Fruit fly (Drosophila melanogaster) whole organism, wandering third instar larva: ENCODE measurements around the gene Kul.

Source experiments
- Abd-B ChIP-seq: fragments of >200 bp; optimal IDR thresholded peaks from 2 replicates; lab custom pipeline; 2017; ENCODE audit warnings: missing biosample characterization, missing genetic modification characterization
- Dfd ChIP-seq: fragments of >200 bp; optimal IDR thresholded peaks from 2 replicates; lab custom pipeline; 2017; ENCODE audit warnings: missing biosample characterization, missing genetic modification characterization
- Myc ChIP-seq: fragments of >200 bp; optimal IDR thresholded peaks from 2 replicates; lab custom pipeline; 2017
- OdsH ChIP-seq: fragments of 200-800 bp; sonication (Bioruptor generic); optimal IDR thresholded peaks from 2 replicates; lab custom pipeline; 2016; ENCODE audit warnings: missing biosample characterization, mild to moderate bottlenecking, missing genetic modification characterization
- Rel ChIP-seq, 2 experiments: fragments of 200-800 bp; sonication (Bioruptor generic) in 1 of 2; optimal IDR thresholded peaks; 2 replicates in 1 of 2; 3 replicates in 1 of 2; lab custom pipeline; 2016 to 2019; ENCODE audit warnings: mild to moderate bottlenecking in 2 of 2, missing biosample characterization in 2 of 2, missing genetic modification characterization in 2 of 2, moderate library complexity in 1 of 2
- Sp1 ChIP-seq: fragments of 200-800 bp; sonication (Bioruptor generic); optimal IDR thresholded peaks from 3 replicates; lab custom pipeline; 2019; ENCODE audit warnings: missing biosample characterization, mild to moderate bottlenecking, missing genetic modification characterization, moderate library complexity
- brk ChIP-seq: fragments of 200-800 bp; sonication (Bioruptor generic); optimal IDR thresholded peaks from 2 replicates; lab custom pipeline; 2016; ENCODE audit warnings: missing biosample characterization, mild to moderate bottlenecking, missing genetic modification characterization
- dmrt93B ChIP-seq: fragments of 200-800 bp; sonication (Bioruptor generic); optimal IDR thresholded peaks from 2 replicates; lab custom pipeline; 2018; ENCODE audit warnings: missing biosample characterization, mild to moderate bottlenecking, missing genetic modification characterization
- dsf ChIP-seq: sonication (Bioruptor generic); optimal IDR thresholded peaks from 2 replicates; lab custom pipeline; 2016; ENCODE audit warnings: missing biosample characterization, missing genetic modification characterization, borderline replicate concordance
- ey ChIP-seq: fragments of 200-800 bp; sonication (Bioruptor generic); optimal IDR thresholded peaks from 2 replicates; lab custom pipeline; 2016; ENCODE audit warnings: missing biosample characterization, missing genetic modification characterization
- h ChIP-seq: fragments of 200-800 bp; sonication (Bioruptor generic); optimal IDR thresholded peaks from 3 replicates; lab custom pipeline; 2016; ENCODE audit warnings: missing biosample characterization, mild to moderate bottlenecking, missing genetic modification characterization
- pan ChIP-seq: fragments of >200 bp; optimal IDR thresholded peaks from 2 replicates; lab custom pipeline; 2017
- psq ChIP-seq: fragments of 200-800 bp; sonication (Bioruptor generic); optimal IDR thresholded peaks from 3 replicates; lab custom pipeline; 2017; ENCODE audit warnings: missing biosample characterization, mild to moderate bottlenecking, missing genetic modification characterization, moderate library complexity
- tai ChIP-seq: sonication (Bioruptor generic); optimal IDR thresholded peaks from 2 replicates; lab custom pipeline; 2016; ENCODE audit warnings: missing biosample characterization, missing genetic modification characterization

DNA sequence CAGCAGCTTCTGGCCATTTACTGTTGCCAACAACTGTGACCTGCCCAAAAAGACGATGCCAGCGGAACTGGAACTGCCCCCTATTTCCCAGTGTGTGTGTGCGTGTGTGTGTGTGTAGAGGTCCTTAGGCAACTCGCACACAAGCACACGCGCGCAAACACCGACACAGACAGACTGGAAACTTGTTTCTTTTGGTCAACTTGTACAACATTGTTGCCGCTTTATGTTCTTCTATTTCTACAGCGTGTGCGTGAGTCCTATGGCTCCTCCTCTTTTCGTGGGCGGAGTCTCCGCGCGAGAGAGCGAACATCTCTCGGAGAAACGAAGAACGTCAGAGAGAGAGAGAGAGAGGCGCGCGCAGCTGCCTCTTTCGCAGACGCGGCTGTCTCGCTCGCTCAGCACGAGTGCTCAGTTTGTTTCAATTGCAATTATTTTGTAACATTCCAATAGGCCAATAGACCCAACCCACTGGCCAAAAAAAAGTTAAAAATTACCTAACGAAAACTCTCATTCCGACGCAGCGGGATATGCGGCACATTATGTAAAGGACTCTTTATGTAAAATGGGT is 34.6 kb upstream of the Kul start:
- TF ChIP-seq Sp1 (GFP tag; lab: Kevin White, UChicago): no peak
- TF ChIP-seq pan: no peak
- no peak for TF ChIP-seq h (GFP tag; lab: Kevin White, UChicago)
- no peak for TF ChIP-seq Dfd (GFP tag; lab: Kevin White, UChicago)
- no peak for TF ChIP-seq ey (GFP tag; lab: Kevin White, UChicago)
- no peak for TF ChIP-seq dsf (GFP tag; lab: Kevin White, UChicago)
- no peak for TF ChIP-seq Rel (GFP tag; optimal IDR thresholded peaks at IDR 0.05; lab: Kevin White, UChicago)
- no peak for TF ChIP-seq Rel (tag; optimal IDR thresholded peaks at IDR 0.05; lab: Kevin White, UChicago)
- TF ChIP-seq Myc (lab: Kevin White, UChicago): no peak
- no peak for TF ChIP-seq OdsH (GFP tag; lab: Kevin White, UChicago)
- TF ChIP-seq brk (GFP tag; lab: Kevin White, UChicago): no peak
- no peak for TF ChIP-seq psq
- TF ChIP-seq dmrt93B (GFP tag; lab: Kevin White, UChicago): no peak
- TF ChIP-seq Abd-B (GFP tag; lab: Kevin White, UChicago): no peak
- no peak for TF ChIP-seq tai (GFP tag; lab: Kevin White, UChicago)
